Worm (Caenorhabditis elegans): ENCODE data around the gene ges-1.

- no peak for TF ChIP-seq him-1 (tag; optimal IDR thresholded peaks at IDR 0.05)
- no peak for TF ChIP-seq W03F9.2 (tag; optimal IDR thresholded peaks at IDR 0.05)
- TF ChIP-seq dao-5 (tag; optimal IDR thresholded peaks at IDR 0.05): no peak
Observed at ce11 chrV:1454762-1455161, 22.8 kb upstream of the ges-1 start, which contains the start of gene chil-14.

Measured in whole organism, L4/young adult.